Fruit fly (Drosophila melanogaster) whole organism, embryonic: ENCODE measurements around the gene CG31886.

Source experiments
- Abd-B ChIP-seq: fragments of 200-800 bp; sonication (Bioruptor generic); optimal IDR thresholded peaks from 2 replicates; lab custom pipeline; 2018; ENCODE audit warnings: missing biosample characterization, mild to moderate bottlenecking, missing genetic modification characterization, moderate library complexity
- CG10209 ChIP-seq: fragments of 200-800 bp; sonication (Bioruptor generic); optimal IDR thresholded peaks from 3 replicates; lab custom pipeline; 2017; ENCODE audit warnings: missing biosample characterization, mild to moderate bottlenecking, missing genetic modification characterization, missing genetic modification reagents
- CG10431 ChIP-seq: fragments of 200-800 bp; sonication (Bioruptor generic); optimal IDR thresholded peaks from 3 replicates; lab custom pipeline; 2018; ENCODE audit warnings: missing biosample characterization, mild to moderate bottlenecking, missing genetic modification characterization
- CG10979 ChIP-seq: fragments of 200-800 bp; sonication (Bioruptor generic); optimal IDR thresholded peaks from 2 replicates; lab custom pipeline; 2018; ENCODE audit warnings: missing biosample characterization, mild to moderate bottlenecking, missing genetic modification characterization, moderate library complexity
- CG11247 ChIP-seq: fragments of 200-800 bp; sonication (Bioruptor generic); IDR thresholded peaks from 2 replicates; pipeline ENCODE4 v1.3.6; 2022; ENCODE audit warnings: missing biosample characterization, missing genetic modification characterization
- CG11560 ChIP-seq: fragments of 200-800 bp; sonication (Bioruptor generic); IDR thresholded peaks from 3 replicates; pipeline ENCODE4 v1.3.6; 2022; ENCODE audit warnings: missing biosample characterization, missing genetic modification characterization
- CG12236 ChIP-seq: fragments of 200-800 bp; sonication (Bioruptor generic); optimal IDR thresholded peaks from 2 replicates; lab custom pipeline; 2016; ENCODE audit warnings: missing biosample characterization, missing genetic modification characterization
- CG13287 ChIP-seq: fragments of 200-800 bp; sonication (Bioruptor generic); IDR thresholded peaks from 2 replicates; pipeline ENCODE4 v1.3.6; 2022; ENCODE audit warnings: missing biosample characterization, missing genetic modification characterization; ENCODE audit not compliant: partially characterized antibody
- CG15073 ChIP-seq: fragments of 200-800 bp; sonication (Bioruptor generic); optimal IDR thresholded peaks from 2 replicates; lab custom pipeline; 2016; ENCODE audit warnings: missing biosample characterization, missing genetic modification characterization
- CG17912 ChIP-seq: fragments of 200-800 bp; sonication (Bioruptor generic); optimal IDR thresholded peaks from 2 replicates; lab custom pipeline; 2018; ENCODE audit warnings: missing biosample characterization, mild to moderate bottlenecking, missing genetic modification characterization
- CG18011 ChIP-seq: fragments of 200-800 bp; sonication (Bioruptor generic); optimal IDR thresholded peaks from 2 replicates; lab custom pipeline; 2017; ENCODE audit warnings: missing biosample characterization, missing genetic modification characterization, mild to moderate bottlenecking, moderate library complexity, missing genotype
- CG18764 ChIP-seq: fragments of 200-800 bp; sonication (Bioruptor generic); optimal IDR thresholded peaks from 3 replicates; lab custom pipeline; 2016; ENCODE audit warnings: missing biosample characterization, missing genetic modification characterization
- CG2120 ChIP-seq: fragments of 200-800 bp; sonication (Bioruptor generic); optimal IDR thresholded peaks from 3 replicates; lab custom pipeline; 2016; ENCODE audit warnings: missing biosample characterization, missing genetic modification characterization
- CG2875 ChIP-seq: fragments of 200-800 bp; sonication (Bioruptor generic); optimal IDR thresholded peaks from 2 replicates; lab custom pipeline; 2017; ENCODE audit warnings: missing biosample characterization, mild to moderate bottlenecking, missing genetic modification characterization, missing genetic modification reagents
- CG30403 ChIP-seq: fragments of 200-800 bp; sonication (Bioruptor generic); optimal IDR thresholded peaks from 3 replicates; lab custom pipeline; 2016; ENCODE audit warnings: missing biosample characterization, missing genetic modification characterization
- CG30431 ChIP-seq: fragments of 200-800 bp; sonication (Bioruptor generic); optimal IDR thresholded peaks from 2 replicates; lab custom pipeline; 2017; ENCODE audit warnings: missing biosample characterization, missing genetic modification characterization
- CG3065 ChIP-seq: fragments of 200-800 bp; sonication (Bioruptor generic); optimal IDR thresholded peaks from 2 replicates; lab custom pipeline; 2016; ENCODE audit warnings: missing biosample characterization, missing genetic modification characterization
- CG33213 ChIP-seq: fragments of 200-800 bp; sonication (Bioruptor generic); optimal IDR thresholded peaks from 3 replicates; lab custom pipeline; 2016; ENCODE audit warnings: missing biosample characterization, missing genetic modification characterization
- CG4854 ChIP-seq: fragments of 200-800 bp; sonication (Bioruptor generic); optimal IDR thresholded peaks from 2 replicates; lab custom pipeline; 2016; ENCODE audit warnings: missing biosample characterization, missing genetic modification characterization, inconsistent platforms
- CG5953 ChIP-seq: fragments of 200-800 bp; sonication (Bioruptor generic); IDR thresholded peaks from 2 replicates; pipeline ENCODE4 v1.3.6; 2022; ENCODE audit warnings: missing biosample characterization, missing genetic modification characterization
- CG6813 ChIP-seq: fragments of 200-800 bp; sonication (Bioruptor generic); optimal IDR thresholded peaks from 2 replicates; lab custom pipeline; 2017; ENCODE audit warnings: missing biosample characterization, missing genetic modification characterization, mild to moderate bottlenecking, moderate library complexity, missing genetic modification reagents
- CG8765 ChIP-seq: fragments of 200-800 bp; sonication (Bioruptor generic); IDR thresholded peaks from 2 replicates; pipeline ENCODE4 v1.3.6; 2022; ENCODE audit warnings: missing biosample characterization, missing genetic modification characterization
- CG9609 ChIP-seq: fragments of 200-800 bp; sonication (Bioruptor generic); optimal IDR thresholded peaks from 3 replicates; lab custom pipeline; 2016; ENCODE audit warnings: missing biosample characterization, missing genetic modification characterization
- CkIIα-i1 ChIP-seq: fragments of 200-800 bp; sonication (Bioruptor generic); IDR thresholded peaks from 2 replicates; pipeline ENCODE4 v1.3.6; 2022; ENCODE audit warnings: missing biosample characterization, missing genetic modification characterization
- CoRest ChIP-seq: fragments of 200-800 bp; sonication (Bioruptor generic); optimal IDR thresholded peaks from 3 replicates; lab custom pipeline; 2018; ENCODE audit warnings: missing biosample characterization, mild to moderate bottlenecking, missing genetic modification characterization, moderate library complexity
- Deaf1 ChIP-seq: fragments of 200-800 bp; optimal IDR thresholded peaks from 3 replicates; lab custom pipeline; 2019; ENCODE audit warnings: missing biosample characterization, mild to moderate bottlenecking, missing genetic modification characterization, moderate library complexity
- Dip3 ChIP-seq: fragments of 200-800 bp; sonication (Bioruptor generic); optimal IDR thresholded peaks from 3 replicates; lab custom pipeline; 2016; ENCODE audit warnings: missing biosample characterization, missing genetic modification characterization
- Ets97D ChIP-seq: fragments of 200-800 bp; sonication (Bioruptor generic); optimal IDR thresholded peaks from 3 replicates; lab custom pipeline; 2016; ENCODE audit warnings: missing biosample characterization, missing genetic modification characterization
- Fer3 ChIP-seq: fragments of 200-800 bp; sonication (Bioruptor generic); optimal IDR thresholded peaks from 2 replicates; lab custom pipeline; 2018; ENCODE audit warnings: missing biosample characterization, mild to moderate bottlenecking, missing genetic modification characterization, moderate library complexity
- Kr ChIP-seq: fragments of 200-800 bp; sonication (Bioruptor generic); optimal IDR thresholded peaks from 2 replicates; lab custom pipeline; 2017; ENCODE audit warnings: missing biosample characterization, mild to moderate bottlenecking, missing genetic modification characterization
- Rfx ChIP-seq: fragments of 200-800 bp; sonication (Bioruptor generic); IDR thresholded peaks from 2 replicates; pipeline ENCODE4 v1.3.6; 2022; ENCODE audit warnings: missing biosample characterization, missing genetic modification characterization
- Sox100B ChIP-seq: fragments of 200-800 bp; sonication (Bioruptor generic); optimal IDR thresholded peaks from 3 replicates; lab custom pipeline; 2018; ENCODE audit warnings: missing biosample characterization, mild to moderate bottlenecking, missing genetic modification characterization
- Usf ChIP-seq: fragments of 200-800 bp; sonication (Bioruptor generic); optimal IDR thresholded peaks from 2 replicates; lab custom pipeline; 2017; ENCODE audit warnings: missing genotype, missing biosample characterization, missing genetic modification characterization
- aop ChIP-seq: fragments of 200-800 bp; sonication (Bioruptor generic); IDR thresholded peaks from 2 replicates; pipeline ENCODE4 v1.3.6; 2022; ENCODE audit warnings: missing biosample characterization, missing genetic modification characterization
- ato ChIP-seq: fragments of 200-800 bp; sonication (Bioruptor generic); IDR thresholded peaks from 2 replicates; pipeline ENCODE4 v1.3.6; 2022; ENCODE audit warnings: missing biosample characterization, missing genetic modification characterization; ENCODE audit not compliant: partially characterized antibody
- bab2 ChIP-seq: fragments of 200-800 bp; sonication (Bioruptor generic); optimal IDR thresholded peaks from 2 replicates; lab custom pipeline; 2016; ENCODE audit warnings: missing biosample characterization, missing genetic modification characterization
- chn ChIP-seq: fragments of 200-800 bp; sonication (Bioruptor generic); optimal IDR thresholded peaks from 2 replicates; lab custom pipeline; 2016; ENCODE audit warnings: missing biosample characterization, missing genetic modification characterization
- dati ChIP-seq: fragments of 200-800 bp; sonication (Bioruptor generic); IDR thresholded peaks from 2 replicates; pipeline ENCODE4 v1.3.6; 2022; ENCODE audit warnings: missing biosample characterization, missing genetic modification characterization
- fru ChIP-seq: fragments of >200 bp; optimal IDR thresholded peaks from 2 replicates; lab custom pipeline; 2017
- gcm ChIP-seq: fragments of 200-800 bp; sonication (Bioruptor generic); optimal IDR thresholded peaks from 2 replicates; lab custom pipeline; 2019; ENCODE audit warnings: missing biosample characterization, mild to moderate bottlenecking, missing genetic modification characterization, moderate library complexity
- gro ChIP-seq: fragments of 200-800 bp; sonication (Bioruptor generic); optimal IDR thresholded peaks from 2 replicates; lab custom pipeline; 2016; ENCODE audit warnings: missing biosample characterization, missing genetic modification characterization
- hbn ChIP-seq: fragments of 200-800 bp; sonication (Bioruptor generic); IDR thresholded peaks from 2 replicates; pipeline ENCODE4 v1.3.6; 2022; ENCODE audit warnings: missing biosample characterization, missing genetic modification characterization; ENCODE audit not compliant: partially characterized antibody
- luna ChIP-seq: fragments of 200-800 bp; sonication (Bioruptor generic); optimal IDR thresholded peaks from 2 replicates; lab custom pipeline; 2016; ENCODE audit warnings: missing biosample characterization, missing genetic modification characterization
- pan ChIP-seq, 4 experiments: fragments of >200 bp in 3 of 4; fragments of 200-800 bp in 1 of 4; sonication (Bioruptor generic) in 1 of 4; optimal IDR thresholded peaks in 3 of 4; IDR thresholded peaks in 1 of 4; 2 replicates each; pipeline versions ENCODE4 v1.3.6 to Lab custom; 2017 to 2022; ENCODE audit warnings: missing biosample characterization in 2 of 4, missing genetic modification characterization in 2 of 4, mixed read lengths in 1 of 4
- phol ChIP-seq: fragments of 200-800 bp; sonication (Bioruptor generic); optimal IDR thresholded peaks from 3 replicates; lab custom pipeline; 2018; ENCODE audit warnings: missing biosample characterization, mild to moderate bottlenecking, missing genetic modification characterization, moderate library complexity
- repo ChIP-seq: fragments of 200-800 bp; sonication (Bioruptor generic); optimal IDR thresholded peaks from 2 replicates; lab custom pipeline; 2016; ENCODE audit warnings: missing biosample characterization, missing genetic modification characterization
- run ChIP-seq: fragments of 200-800 bp; sonication (Bioruptor generic); optimal IDR thresholded peaks from 3 replicates; lab custom pipeline; 2018; ENCODE audit warnings: missing biosample characterization, mild to moderate bottlenecking, missing genetic modification characterization
- trh ChIP-seq: fragments of 200-800 bp; sonication (Bioruptor generic); optimal IDR thresholded peaks from 2 replicates; lab custom pipeline; 2016; ENCODE audit warnings: missing biosample characterization, missing genetic modification characterization
- vvl ChIP-seq: fragments of 200-800 bp; sonication (Bioruptor generic); IDR thresholded peaks from 2 replicates; pipeline ENCODE4 v1.3.6; 2022; ENCODE audit warnings: missing biosample characterization, missing genetic modification characterization

CG31886 gene

DNA sequence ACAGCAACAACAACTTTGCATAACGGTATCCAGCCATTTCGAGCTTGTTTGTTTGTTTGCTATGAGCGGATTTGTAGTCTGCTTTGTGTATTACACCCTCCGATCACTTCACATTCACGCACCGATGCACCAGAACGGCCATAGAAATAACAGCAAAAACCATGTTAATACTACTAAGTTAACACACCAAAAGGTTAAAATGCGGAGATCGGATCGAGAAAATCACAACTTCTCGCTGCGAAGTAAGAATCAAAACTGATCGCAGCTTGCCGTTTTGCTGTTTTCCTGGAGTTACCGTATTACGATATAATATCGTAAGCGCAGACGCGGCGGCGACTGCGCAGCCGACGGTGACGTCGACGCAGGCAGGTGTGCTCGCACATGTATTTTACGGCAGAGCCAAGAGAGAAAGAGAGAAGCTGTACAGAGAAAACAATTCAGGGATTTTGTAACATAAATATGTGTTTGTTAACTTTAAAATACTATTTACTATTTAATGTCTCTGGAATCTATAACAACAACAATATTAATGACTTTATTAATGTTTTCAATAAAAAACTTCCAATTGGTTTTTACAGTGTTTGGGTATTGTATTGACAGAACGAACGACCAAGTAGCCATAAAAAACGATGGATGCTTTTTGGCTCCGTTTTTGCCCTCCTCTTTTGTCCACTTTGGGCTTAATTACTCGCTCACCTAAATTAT is 25.9 kb upstream of the CG31886 start, which contains the start of gene CG13101 (continued):
- TF ChIP-seq CkIIα-i1, result peak; percentile 51; the same call in 1 of the 2 replicates
- TF ChIP-seq fru (lab: Kevin White, UChicago), result no peak
- TF ChIP-seq Ets97D (GFP tag; lab: Kevin White, UChicago), result peak; percentile 53
- TF ChIP-seq CG2120 (GFP tag; lab: Kevin White, UChicago), result peak; percentile 93
- peak; percentile 56 for TF ChIP-seq CG15073
- TF ChIP-seq CG33213 (GFP tag; lab: Kevin White, UChicago), result peak; percentile 56
- peak; percentile 79 for TF ChIP-seq CG4854 (GFP tag; lab: Kevin White, UChicago)
- peak; percentile 96 for TF ChIP-seq Rfx (GFP tag; lab: Robert Waterston, UW)
- TF ChIP-seq CG10979, result peak; percentile 94
- TF ChIP-seq run (tag; lab: Kevin White, UChicago), result peak; percentile 85
- TF ChIP-seq bab2 (GFP tag; lab: Kevin White, UChicago), result peak; percentile 81
- peak; percentile 89 for TF ChIP-seq Sox100B (GFP tag; lab: Kevin White, UChicago)
- peak; percentile 98 for TF ChIP-seq vvl (GFP tag; lab: Robert Waterston, UW)
- peak; percentile 89 for TF ChIP-seq CG2875 (GFP tag; lab: Kevin White, UChicago)
- peak; percentile 70 for TF ChIP-seq CG30431 (GFP tag; lab: Kevin White, UChicago)
- peak; percentile 91 for TF ChIP-seq CG6813 (GFP tag; lab: Kevin White, UChicago)
- peak; percentile 81 for TF ChIP-seq Dip3 (GFP tag; lab: Kevin White, UChicago)
- no peak for TF ChIP-seq Kr (GFP tag; lab: Kevin White, UChicago)
- TF ChIP-seq CG12236, result peak; percentile 56
- TF ChIP-seq CG17912 (GFP tag; lab: Kevin White, UChicago), result no peak
- peak; percentile 94 for TF ChIP-seq Fer3 (tag; lab: Kevin White, UChicago)
- peak; percentile 69 for TF ChIP-seq CG9609 (GFP tag; lab: Kevin White, UChicago)
- peak; percentile 63 for TF ChIP-seq CG18011 (GFP tag; lab: Kevin White, UChicago)
- peak; percentile 92 for TF ChIP-seq gcm (GFP tag; lab: Kevin White, UChicago)
- peak; percentile 85 for TF ChIP-seq CG11247 (GFP tag; lab: Robert Waterston, UW)
- peak; percentile 68 for TF ChIP-seq repo (GFP tag; lab: Kevin White, UChicago)
- no peak for TF ChIP-seq hbn
- peak; percentile 83 for TF ChIP-seq CG18764
- TF ChIP-seq CG10209, result peak; percentile 89
- TF ChIP-seq Abd-B (GFP tag; lab: Kevin White, UChicago), result peak; percentile 86
- TF ChIP-seq CG30403 (GFP tag; lab: Kevin White, UChicago), result peak; percentile 94
- TF ChIP-seq dati (GFP tag; lab: Robert Waterston, UW), result peak; percentile 61; the same call in 1 of the 2 replicates
- peak; percentile 22; the same call in 1 of the 2 replicates for TF ChIP-seq CG13287 (GFP tag; lab: Robert Waterston, UW)
- TF ChIP-seq CG3065 (GFP tag; lab: Kevin White, UChicago), result peak; percentile 72
- TF ChIP-seq trh (GFP tag; lab: Kevin White, UChicago), result peak; percentile 60
- peak; percentile 55 for TF ChIP-seq CG10431 (GFP tag; lab: Kevin White, UChicago)
- peak; percentile 74; the same call in 1 of the 2 replicates for TF ChIP-seq CG5953
- TF ChIP-seq CG8765 (GFP tag; lab: Robert Waterston, UW), result peak; percentile 80; the same call in 1 of the 2 replicates
- TF ChIP-seq aop, result no peak
- TF ChIP-seq CoRest (tag; lab: Kevin White, UChicago), result peak; percentile 94
- TF ChIP-seq Deaf1 (tag; lab: Kevin White, UChicago), result peak; percentile 82
- TF ChIP-seq luna (GFP tag; lab: Kevin White, UChicago), result peak; percentile 4
- TF ChIP-seq ato, result no peak
- peak; percentile 80 for TF ChIP-seq CG11560
- peak; percentile 81 for TF ChIP-seq gro (GFP tag; lab: Kevin White, UChicago)
- peak; percentile 91 for TF ChIP-seq phol
- TF ChIP-seq Usf, result peak; percentile 61
- no peak for TF ChIP-seq pan (optimal IDR thresholded peaks at IDR 0.05; lab: Kevin White, UChicago)
- TF ChIP-seq pan (GFP tag; optimal IDR thresholded peaks at IDR 0.05 in 1 of 2, IDR thresholded peaks at IDR 0.05 in 1 of 2), result peak in 1 of 2 experiments; percentile 98
- TF ChIP-seq chn (GFP tag; lab: Kevin White, UChicago), result peak; percentile 83
